Fruit fly (Drosophila melanogaster) whole organism, wandering third instar larva: ENCODE data around the gene mtd.

ENCODE experiments used
- Dfd ChIP-seq: fragments of >200 bp; optimal IDR thresholded peaks from 2 replicates; lab custom pipeline; 2017; ENCODE audit warnings: missing biosample characterization, missing genetic modification characterization
- Vsx2 ChIP-seq: fragments of 200-300, 225-300 bp; sonication (Bioruptor generic); optimal IDR thresholded peaks from 2 replicates; lab custom pipeline; 2018; ENCODE audit warnings: missing biosample characterization, missing genetic modification characterization; ENCODE audit not compliant: partially characterized antibody
- ey ChIP-seq: fragments of 200-800 bp; sonication (Bioruptor generic); optimal IDR thresholded peaks from 2 replicates; lab custom pipeline; 2016; ENCODE audit warnings: missing biosample characterization, missing genetic modification characterization

dm6 chr3R:5226025-5226424 is 124.2 kb downstream of the mtd start, which contains the start of gene Vps37B:
- no peak for TF ChIP-seq Vsx2 (GFP tag; lab: Kevin White, UChicago)
- no peak for TF ChIP-seq ey (GFP tag; lab: Kevin White, UChicago)
- no peak for TF ChIP-seq Dfd (GFP tag; lab: Kevin White, UChicago)
